Fruit fly (Drosophila melanogaster) whole organism, embryonic: ENCODE measurements around the gene CG6912.
A peak's percentile ranks its signal among the peaks of the same experiment; 100 is the strongest.

ENCODE experiments used
- Adf1 ChIP-seq: fragments of 200-800 bp; sonication (Bioruptor generic); IDR thresholded peaks from 2 replicates; pipeline ENCODE4 v1.3.6; 2022; ENCODE audit warnings: missing biosample characterization, missing genetic modification characterization
- CG11695 ChIP-seq: fragments of 200-800 bp; sonication (Bioruptor generic); IDR thresholded peaks from 3 replicates; pipeline ENCODE4 v1.3.6; 2022; ENCODE audit warnings: missing biosample characterization, missing genetic modification characterization
- CG11696 ChIP-seq: fragments of 200-800 bp; sonication (Bioruptor generic); IDR thresholded peaks from 2 replicates; pipeline ENCODE4 v1.3.6; 2022; ENCODE audit warnings: missing biosample characterization, missing genetic modification characterization
- CG12391 ChIP-seq: fragments of 200-800 bp; sonication (Bioruptor generic); optimal IDR thresholded peaks from 3 replicates; lab custom pipeline; 2018; ENCODE audit warnings: missing biosample characterization, mild to moderate bottlenecking, missing genetic modification characterization, moderate library complexity
- CG12769 ChIP-seq: fragments of 200-800 bp; sonication (Bioruptor generic); optimal IDR thresholded peaks from 2 replicates; lab custom pipeline; 2019; ENCODE audit warnings: missing biosample characterization, mild to moderate bottlenecking, missing genetic modification characterization, moderate library complexity
- CG15269 ChIP-seq: fragments of 200-800 bp; sonication (Bioruptor generic); optimal IDR thresholded peaks from 2 replicates; lab custom pipeline; 2018; ENCODE audit warnings: missing biosample characterization, mild to moderate bottlenecking, missing genetic modification characterization, moderate library complexity
- CG2199 ChIP-seq: fragments of 200-800 bp; sonication (Bioruptor generic); IDR thresholded peaks from 3 replicates; pipeline ENCODE4 v1.3.6; 2022; ENCODE audit warnings: missing biosample characterization, missing genetic modification characterization
- CG3065 ChIP-seq: fragments of 200-800 bp; sonication (Bioruptor generic); optimal IDR thresholded peaks from 2 replicates; lab custom pipeline; 2016; ENCODE audit warnings: missing biosample characterization, missing genetic modification characterization
- CG3281 ChIP-seq: fragments of 200-800 bp; sonication (Bioruptor generic); optimal IDR thresholded peaks from 3 replicates; lab custom pipeline; 2017; ENCODE audit warnings: missing biosample characterization, mild to moderate bottlenecking, missing genetic modification characterization
- CG34224 ChIP-seq: fragments of 200-800 bp; sonication (Bioruptor generic); IDR thresholded peaks from 3 replicates; pipeline ENCODE4 v1.3.6; 2022; ENCODE audit warnings: missing biosample characterization, missing genetic modification characterization; ENCODE audit not compliant: partially characterized antibody
- CG4404 ChIP-seq: fragments of 200-800 bp; sonication (Bioruptor generic); IDR thresholded peaks from 2 replicates; pipeline ENCODE4 v1.3.6; 2022; ENCODE audit warnings: missing biosample characterization, missing genetic modification characterization
- CG7786 ChIP-seq: fragments of 200-800 bp; sonication (Bioruptor generic); optimal IDR thresholded peaks from 2 replicates; lab custom pipeline; 2016; ENCODE audit warnings: missing biosample characterization, missing genetic modification characterization
- CG7839 ChIP-seq: fragments of 200-800 bp; sonication (Bioruptor generic); optimal IDR thresholded peaks from 3 replicates; lab custom pipeline; 2018; ENCODE audit warnings: missing biosample characterization, mild to moderate bottlenecking, missing genetic modification characterization, moderate library complexity
- CG7963 ChIP-seq: fragments of 200-800 bp; sonication (Bioruptor generic); IDR thresholded peaks from 3 replicates; pipeline ENCODE4 v1.3.6; 2022; ENCODE audit warnings: missing biosample characterization, missing genetic modification characterization; ENCODE audit not compliant: partially characterized antibody
- CG8281 ChIP-seq: fragments of 200-800 bp; sonication (Bioruptor generic); optimal IDR thresholded peaks from 2 replicates; lab custom pipeline; 2018; ENCODE audit warnings: missing biosample characterization, mild to moderate bottlenecking, missing genetic modification characterization, moderate library complexity
- CG8388 ChIP-seq: fragments of 200-800 bp; sonication (Bioruptor generic); optimal IDR thresholded peaks from 2 replicates; lab custom pipeline; 2019; ENCODE audit warnings: missing biosample characterization, mild to moderate bottlenecking, missing genetic modification characterization, moderate library complexity
- Ets65A ChIP-seq: fragments of 200-800 bp; sonication (Bioruptor generic); peaks from one replicate; lab custom pipeline; 2016; ENCODE audit warnings: missing biosample characterization, missing genetic modification characterization
- HHEX ChIP-seq: fragments of 200-800 bp; sonication (Bioruptor generic); optimal IDR thresholded peaks from 3 replicates; lab custom pipeline; 2017; ENCODE audit warnings: missing biosample characterization, mild to moderate bottlenecking, missing genetic modification characterization, missing genetic modification reagents
- Hr78 ChIP-seq, 2 experiments: fragments of 200-800 bp in 1 of 2; fragments of >200 bp in 1 of 2; sonication (Bioruptor generic) in 1 of 2; optimal IDR thresholded peaks; 2 replicates each; lab custom pipeline; 2017 to 2019; ENCODE audit warnings: missing biosample characterization in 2 of 2, missing genetic modification characterization in 2 of 2, mild to moderate bottlenecking in 1 of 2, moderate library complexity in 1 of 2
- Hsf ChIP-seq: fragments of 200-800 bp; sonication (Bioruptor generic); optimal IDR thresholded peaks from 3 replicates; lab custom pipeline; 2016; ENCODE audit warnings: missing biosample characterization, missing genetic modification characterization
- Kr ChIP-seq: fragments of 200-800 bp; sonication (Bioruptor generic); optimal IDR thresholded peaks from 2 replicates; lab custom pipeline; 2017; ENCODE audit warnings: missing biosample characterization, mild to moderate bottlenecking, missing genetic modification characterization
- Mrtf ChIP-seq: fragments of 200-800 bp; sonication (Bioruptor generic); IDR thresholded peaks from 3 replicates; pipeline ENCODE4 v1.3.6; 2022; ENCODE audit warnings: missing biosample characterization, missing genetic modification characterization
- Myb ChIP-seq: fragments of 200-800 bp; sonication (Bioruptor generic); optimal IDR thresholded peaks from 2 replicates; lab custom pipeline; 2016; ENCODE audit warnings: missing biosample characterization, missing genetic modification characterization
- Optix ChIP-seq: fragments of 200-800 bp; sonication (Bioruptor generic); IDR thresholded peaks from 3 replicates; pipeline ENCODE4 v1.3.6; 2022; ENCODE audit warnings: missing biosample characterization, missing genetic modification characterization
- Stat92E ChIP-seq, 3 experiments: fragments of >200 bp in 2 of 3; fragments of 200-800 bp in 1 of 3; sonication (Bioruptor generic) in 1 of 3; optimal IDR thresholded peaks; 2 replicates each; lab custom pipeline; 2017 to 2019; ENCODE audit warnings: missing biosample characterization in 3 of 3, missing genetic modification characterization in 3 of 3, mild to moderate bottlenecking in 1 of 3, moderate library complexity in 1 of 3
- abd-A ChIP-seq: fragments of 200-800 bp; sonication (Bioruptor generic); optimal IDR thresholded peaks from 3 replicates; lab custom pipeline; 2019; ENCODE audit warnings: missing biosample characterization, mild to moderate bottlenecking, missing genetic modification characterization, moderate library complexity
- amos ChIP-seq: fragments of 200-800 bp; sonication (Bioruptor generic); IDR thresholded peaks from 2 replicates; pipeline ENCODE4 v1.3.6; 2022; ENCODE audit warnings: missing biosample characterization, missing genetic modification characterization; ENCODE audit not compliant: partially characterized antibody
- bsh ChIP-seq, 2 experiments: fragments of 200-800 bp; sonication (Bioruptor generic); optimal IDR thresholded peaks; 2 replicates each; lab custom pipeline; 2017 to 2018; ENCODE audit warnings: mild to moderate bottlenecking in 2 of 2, missing biosample characterization in 2 of 2, missing genetic modification characterization in 2 of 2, moderate library complexity in 1 of 2
- btn ChIP-seq: fragments of 200-800 bp; sonication (Bioruptor generic); optimal IDR thresholded peaks from 2 replicates; lab custom pipeline; 2016; ENCODE audit warnings: missing biosample characterization, missing genetic modification characterization
- crol ChIP-seq: fragments of 200-800 bp; sonication (Bioruptor generic); IDR thresholded peaks from 2 replicates; pipeline ENCODE4 v1.3.6; 2022; ENCODE audit warnings: missing biosample characterization, missing genetic modification characterization
- cwo ChIP-seq: fragments of 200-800 bp; sonication (Bioruptor generic); optimal IDR thresholded peaks from 3 replicates; lab custom pipeline; 2017; ENCODE audit warnings: missing biosample characterization, missing genetic modification characterization, mild to moderate bottlenecking, moderate library complexity, missing genetic modification reagents
- dm ChIP-seq: fragments of 200-800 bp; sonication (Bioruptor generic); optimal IDR thresholded peaks from 3 replicates; lab custom pipeline; 2016; ENCODE audit warnings: missing biosample characterization, missing genetic modification characterization
- eve ChIP-seq, 2 experiments: fragments of >200 bp; optimal IDR thresholded peaks; 2 replicates each; lab custom pipeline; 2017; ENCODE audit warnings: missing biosample characterization in 2 of 2, missing genetic modification characterization in 2 of 2
- kah ChIP-seq: fragments of 200-800 bp; sonication (Bioruptor generic); optimal IDR thresholded peaks from 2 replicates; lab custom pipeline; 2018; ENCODE audit warnings: missing biosample characterization, mild to moderate bottlenecking, missing genetic modification characterization
- ken ChIP-seq: fragments of 200-800 bp; sonication (Bioruptor generic); IDR thresholded peaks from 3 replicates; pipeline ENCODE4 v1.3.6; 2022; ENCODE audit warnings: missing biosample characterization, missing genetic modification characterization
- nmo ChIP-seq: fragments of 200-800 bp; sonication (Bioruptor generic); optimal IDR thresholded peaks from 2 replicates; lab custom pipeline; 2018; ENCODE audit warnings: missing biosample characterization, mild to moderate bottlenecking, missing genetic modification characterization, moderate library complexity
- onecut ChIP-seq: fragments of 200-800 bp; sonication (Bioruptor generic); IDR thresholded peaks from 2 replicates; pipeline ENCODE4 v1.3.6; 2022; ENCODE audit warnings: missing biosample characterization, missing genetic modification characterization
- org-1 ChIP-seq: fragments of 200-800 bp; sonication (Bioruptor generic); optimal IDR thresholded peaks from 2 replicates; lab custom pipeline; 2017; ENCODE audit warnings: missing biosample characterization, missing genetic modification characterization
- ranshi ChIP-seq: fragments of 200-800 bp; sonication (Bioruptor generic); IDR thresholded peaks from 2 replicates; pipeline ENCODE4 v1.3.6; 2022; ENCODE audit warnings: missing biosample characterization, missing genetic modification characterization
- run ChIP-seq: fragments of 200-800 bp; sonication (Bioruptor generic); optimal IDR thresholded peaks from 3 replicates; lab custom pipeline; 2018; ENCODE audit warnings: missing biosample characterization, mild to moderate bottlenecking, missing genetic modification characterization
- salm ChIP-seq: fragments of 200-800 bp; sonication (Bioruptor generic); optimal IDR thresholded peaks from 2 replicates; lab custom pipeline; 2018; ENCODE audit warnings: missing biosample characterization, mild to moderate bottlenecking, missing genetic modification characterization
- scrt ChIP-seq: fragments of 200-800 bp; sonication (Bioruptor generic); optimal IDR thresholded peaks from 2 replicates; lab custom pipeline; 2018; ENCODE audit warnings: missing biosample characterization, mild to moderate bottlenecking, missing genetic modification characterization, moderate library complexity
- sd ChIP-seq: fragments of 200-800 bp; sonication (Bioruptor generic); optimal IDR thresholded peaks from 3 replicates; lab custom pipeline; 2018; ENCODE audit warnings: missing biosample characterization, mild to moderate bottlenecking, missing genetic modification characterization, moderate library complexity
- sens ChIP-seq: fragments of 200-800 bp; sonication (Bioruptor generic); peaks from one replicate; lab custom pipeline; 2016; ENCODE audit warnings: missing biosample characterization, missing genetic modification characterization
- trh ChIP-seq: fragments of 200-800 bp; sonication (Bioruptor generic); optimal IDR thresholded peaks from 2 replicates; lab custom pipeline; 2016; ENCODE audit warnings: missing biosample characterization, missing genetic modification characterization
- z ChIP-seq: fragments of 200-800 bp; sonication (Bioruptor generic); IDR thresholded peaks from 3 replicates; pipeline ENCODE4 v1.3.6; 2022; ENCODE audit warnings: missing biosample characterization, missing genetic modification characterization

The CG6912 gene

dm6 chr3R:15123036-15123715, 13.6 kb downstream of the CG6912 start (continued):
- TF ChIP-seq HHEX (GFP tag; lab: Kevin White, UChicago) = no peak
- TF ChIP-seq CG8281 = peak; percentile 99
- peak; percentile 15 for TF ChIP-seq CG15269 (tag; lab: Kevin White, UChicago)
- peak; percentile 10 for TF ChIP-seq Ets65A (GFP tag; lab: Kevin White, UChicago)
- TF ChIP-seq Stat92E (GFP tag; optimal IDR thresholded peaks at IDR 0.05; lab: Kevin White, UChicago) = peak in 1 of 3 experiments; percentile 83
- TF ChIP-seq CG7786 (GFP tag; lab: Kevin White, UChicago) = no peak
- no peak for TF ChIP-seq trh
- no peak for TF ChIP-seq bsh (GFP tag; optimal IDR thresholded peaks at IDR 0.05; lab: Kevin White, UChicago)

- no peak for TF ChIP-seq CG11695 (GFP tag; lab: Robert Waterston, UW)
- 0 out of 2 replicates have a peak, but pooled peaks have one; percentile 26 for TF ChIP-seq onecut (GFP tag; lab: Robert Waterston, UW)
- TF ChIP-seq eve (GFP tag; optimal IDR thresholded peaks at IDR 0.05; lab: Kevin White, UChicago) = peak in 1 of 2 experiments; percentile 56
- peak in 1 of 2 experiments; percentile 38 for TF ChIP-seq Hr78 (GFP tag; optimal IDR thresholded peaks at IDR 0.05; lab: Kevin White, UChicago)
- peak; percentile 30 for TF ChIP-seq cwo (GFP tag; lab: Kevin White, UChicago)
- peak; percentile 41 for TF ChIP-seq org-1 (GFP tag; lab: Kevin White, UChicago)
- TF ChIP-seq Adf1 (GFP tag; lab: Robert Waterston, UW) = peak; percentile 15; the same call in 1 of the 2 replicates
- 0 out of 3 replicates have a peak, but pooled peaks have one; percentile 15 for TF ChIP-seq Mrtf
- TF ChIP-seq salm (tag; lab: Kevin White, UChicago) = no peak
- no peak for TF ChIP-seq CG7963 (GFP tag; lab: Robert Waterston, UW)
- 0 out of 2 replicates have a peak, but pooled peaks have one; percentile 8 for TF ChIP-seq ranshi (GFP tag; lab: Robert Waterston, UW)
- no peak for TF ChIP-seq ken (GFP tag; lab: Robert Waterston, UW)
- TF ChIP-seq nmo = no peak
- TF ChIP-seq run (tag; lab: Kevin White, UChicago) = peak; percentile 59
- peak; percentile 38 for TF ChIP-seq sd (tag; lab: Kevin White, UChicago)
- TF ChIP-seq CG7839 (tag; lab: Kevin White, UChicago) = no peak
- TF ChIP-seq kah = peak; percentile 25
- TF ChIP-seq crol (GFP tag; lab: Robert Waterston, UW) = peak; percentile 94
- TF ChIP-seq Stat92E (GFP tag; optimal IDR thresholded peaks at IDR 0.05; lab: Kevin White, UChicago) = peak in 1 of 3 experiments; percentile 19
- peak; percentile 10 for TF ChIP-seq CG12769
- peak; percentile 71 for TF ChIP-seq abd-A (tag; lab: Kevin White, UChicago)
- 0 out of 3 replicates have a peak, but pooled peaks have one; percentile 25 for TF ChIP-seq z
- TF ChIP-seq sens (GFP tag; lab: Kevin White, UChicago) = peak; percentile 56
- TF ChIP-seq CG2199 (GFP tag; lab: Robert Waterston, UW) = 0 out of 3 replicates have a peak, but pooled peaks have one; percentile 47
- TF ChIP-seq amos = no peak
These were observed 15.0 kb downstream of the CG6912 start for dm6 chr3R:15121599-15122394.

dm6 chr3R:15119730-15120129, 17.1 kb downstream of the CG6912 start:
- TF ChIP-seq CG12391 (tag; lab: Kevin White, UChicago) (peak; percentile 29), dm (GFP tag; lab: Kevin White, UChicago) (no peak), CG34224 (GFP tag; lab: Robert Waterston, UW) (no peak), Optix (GFP tag; lab: Robert Waterston, UW) (no peak), CG3281 (GFP tag; lab: Kevin White, UChicago) (peak; percentile 30), CG8388 (GFP tag; lab: Kevin White, UChicago) (no peak), CG11696 (no peak), btn (no peak), scrt (GFP tag; lab: Kevin White, UChicago) (peak; percentile 8), Myb (GFP tag; lab: Kevin White, UChicago) (no peak), Hsf (GFP tag; lab: Kevin White, UChicago) (peak; percentile 12), CG3065 (GFP tag; lab: Kevin White, UChicago) (no peak), Kr (GFP tag; lab: Kevin White, UChicago) (no peak), CG4404 (no peak)
